Worm (Caenorhabditis elegans) whole organism, L4 larva: Measurements from ENCODE around the gene elt-1.
A peak's percentile ranks its signal among the peaks of the same experiment; 100 is the strongest.

ENCODE experiments used
- R02D3.7 ChIP-seq: fragments of 150-350 bp; sonication (generic microtip); optimal IDR thresholded peaks from 3 replicates; lab custom pipeline; 2014; ENCODE audit warnings: missing biosample characterization, missing genetic modification characterization
- T20F7.1 ChIP-seq: fragments of 200-800 bp; sonication (Bioruptor generic); optimal IDR thresholded peaks from 2 replicates; lab custom pipeline; 2018; ENCODE audit warnings: mild to moderate bottlenecking, missing genetic modification characterization, missing compliant biosample characterization
- ZK337.2 ChIP-seq: fragments of 200-800 bp; sonication (Bioruptor generic); IDR thresholded peaks from 2 replicates; pipeline ENCODE4 v1.3.6; 2022; ENCODE audit warnings: missing genetic modification reagents, missing genetic modification characterization, missing compliant biosample characterization
- ZK546.5 ChIP-seq, 2 experiments: sonication (generic microtip); optimal IDR thresholded peaks; 2 replicates each; lab custom pipeline; 2017; ENCODE audit warnings: missing biosample characterization in 2 of 2, missing genetic modification characterization in 2 of 2
- arid-1 ChIP-seq: fragments of 200-800 bp; sonication (Bioruptor generic); conservative IDR thresholded peaks from 2 replicates; pipeline ENCODE4 v1.3.6; 2022; ENCODE audit warnings: missing genetic modification reagents, missing genetic modification characterization, missing compliant biosample characterization
- ceh-28 ChIP-seq: fragments of 150-350 bp; optimal IDR thresholded peaks from 2 replicates; lab custom pipeline; 2014; ENCODE audit warnings: missing biosample characterization, missing genetic modification reagents, missing genetic modification characterization
- ceh-32 ChIP-seq: sonication (generic microtip); optimal IDR thresholded peaks from 2 replicates; lab custom pipeline; 2016; ENCODE audit warnings: mild to moderate bottlenecking, missing genetic modification characterization, missing compliant biosample characterization; ENCODE audit not compliant: poor library complexity
- ces-1 ChIP-seq: fragments of 150-350 bp; sonication (generic microtip); optimal IDR thresholded peaks from 4 replicates; lab custom pipeline; 2014; ENCODE audit warnings: missing biosample characterization, missing genetic modification reagents, missing genetic modification characterization
- cey-2 ChIP-seq: sonication (generic microtip); optimal IDR thresholded peaks from 3 replicates; lab custom pipeline; 2017; ENCODE audit warnings: missing genetic modification characterization, mild to moderate bottlenecking, missing compliant biosample characterization, antibody characterized with exemption, borderline replicate concordance; ENCODE audit not compliant: insufficient read depth
- daf-16 ChIP-seq, 3 experiments: sonication (generic microtip); optimal IDR thresholded peaks; 2 replicates each; lab custom pipeline; 2016 to 2017; ENCODE audit warnings: missing genetic modification characterization in 3 of 3, missing genetic modification reagents in 3 of 3, mild to moderate bottlenecking in 2 of 3, missing compliant biosample characterization in 2 of 3, missing biosample characterization in 1 of 3, moderate library complexity in 1 of 3
- dmd-8 ChIP-seq: fragments of 200-800 bp; sonication (Bioruptor generic); IDR thresholded peaks from 2 replicates; pipeline ENCODE4 v1.3.6; 2022; ENCODE audit warnings: missing genetic modification characterization, missing compliant biosample characterization
- dve-1 ChIP-seq: sonication (generic microtip); optimal IDR thresholded peaks from 2 replicates; lab custom pipeline; 2017; ENCODE audit warnings: antibody characterized with exemption, mild to moderate bottlenecking, missing genetic modification characterization, missing compliant biosample characterization; ENCODE audit not compliant: insufficient read depth
- egl-27 ChIP-seq: sonication (generic microtip); optimal IDR thresholded peaks from 3 replicates; lab custom pipeline; 2017; ENCODE audit warnings: missing biosample characterization, missing genetic modification reagents, missing genetic modification characterization
- fkh-10 ChIP-seq: fragments of 150-350 bp; optimal IDR thresholded peaks from 2 replicates; lab custom pipeline; 2014; ENCODE audit warnings: missing biosample characterization, missing genetic modification reagents, missing genetic modification characterization
- hlh-11 ChIP-seq: fragments of 200-800 bp; sonication (Bioruptor generic); optimal IDR thresholded peaks from 2 replicates; lab custom pipeline; 2018; ENCODE audit warnings: mild to moderate bottlenecking, missing genetic modification characterization, missing compliant biosample characterization
- hlh-30 ChIP-seq: sonication (generic microtip); optimal IDR thresholded peaks from 2 replicates; lab custom pipeline; 2017; ENCODE audit warnings: antibody characterized with exemption, mild to moderate bottlenecking, missing genetic modification characterization, missing compliant biosample characterization; ENCODE audit not compliant: insufficient read depth
- hmg-1.1 ChIP-seq: fragments of 200-800 bp; sonication (Bioruptor generic); IDR thresholded peaks from 2 replicates; pipeline ENCODE4 v1.3.6; 2022; ENCODE audit warnings: missing genetic modification reagents, missing genetic modification characterization, missing compliant biosample characterization
- lin-38 ChIP-seq: fragments of 200-800 bp; sonication (Bioruptor generic); IDR thresholded peaks from 2 replicates; pipeline ENCODE4 v1.3.6; 2022; ENCODE audit warnings: missing genetic modification reagents, missing genetic modification characterization, missing compliant biosample characterization
- lin-39 ChIP-seq: fragments of 150-350 bp; optimal IDR thresholded peaks from 2 replicates; lab custom pipeline; 2014; ENCODE audit warnings: missing biosample characterization, missing genetic modification reagents, missing genetic modification characterization
- lsy-2 ChIP-seq, 2 experiments: fragments of 150-350 bp in 1 of 2; sonication (generic microtip) in 1 of 2; optimal IDR thresholded peaks; 2 replicates each; lab custom pipeline; 2014 to 2017; ENCODE audit warnings: missing biosample characterization in 2 of 2, missing genetic modification characterization in 2 of 2
- madf-9 ChIP-seq: fragments of 200-800 bp; sonication (Bioruptor generic); conservative IDR thresholded peaks from 2 replicates; pipeline ENCODE4 v1.3.6; 2022; ENCODE audit warnings: missing genetic modification reagents, missing genetic modification characterization, missing compliant biosample characterization
- mdl-1 ChIP-seq, 2 experiments: fragments of 150-350 bp in 1 of 2; sonication (generic microtip) in 1 of 2; optimal IDR thresholded peaks; 2 replicates each; lab custom pipeline; 2014 to 2017; ENCODE audit warnings: missing biosample characterization in 2 of 2, missing genetic modification characterization in 2 of 2
- mep-1 ChIP-seq: fragments of 150-350 bp; sonication (generic microtip); optimal IDR thresholded peaks from 3 replicates; lab custom pipeline; 2014; ENCODE audit warnings: missing biosample characterization, missing genetic modification characterization
- mxl-2 ChIP-seq: fragments of 200-800 bp; sonication (Bioruptor generic); conservative IDR thresholded peaks from 2 replicates; pipeline ENCODE4 v1.3.6; 2022; ENCODE audit warnings: missing genetic modification reagents, missing genetic modification characterization, missing compliant biosample characterization
- mxl-3 ChIP-seq: fragments of 200-800 bp; sonication (Bioruptor generic); optimal IDR thresholded peaks from 2 replicates; lab custom pipeline; 2018; ENCODE audit warnings: mild to moderate bottlenecking, missing genetic modification characterization, missing compliant biosample characterization
- nhr-102 ChIP-seq: sonication (generic microtip); optimal IDR thresholded peaks from 2 replicates; lab custom pipeline; 2016; ENCODE audit warnings: mild to moderate bottlenecking, missing genetic modification characterization, moderate library complexity, missing compliant biosample characterization
- nhr-11 ChIP-seq: fragments of 150-350 bp; optimal IDR thresholded peaks from 2 replicates; lab custom pipeline; 2014; ENCODE audit warnings: missing biosample characterization, missing genetic modification characterization
- nhr-237 ChIP-seq: sonication (generic microtip); optimal IDR thresholded peaks from 2 replicates; lab custom pipeline; 2017; ENCODE audit warnings: missing biosample characterization, missing genetic modification characterization
- nhr-28 ChIP-seq: fragments of 150-350 bp; optimal IDR thresholded peaks from 2 replicates; lab custom pipeline; 2014; ENCODE audit warnings: missing biosample characterization, missing genetic modification characterization
- nhr-41 ChIP-seq: fragments of 200-800 bp; sonication (Bioruptor generic); IDR thresholded peaks from 2 replicates; pipeline ENCODE4 v1.3.6; 2022; ENCODE audit warnings: missing genetic modification reagents, missing genetic modification characterization, missing compliant biosample characterization
- nhr-42 ChIP-seq: fragments of 200-800 bp; sonication (Bioruptor generic); IDR thresholded peaks from 2 replicates; pipeline ENCODE4 v1.3.6; 2022; ENCODE audit warnings: missing genetic modification characterization, missing compliant biosample characterization
- nhr-77 ChIP-seq: fragments of 150-350 bp; optimal IDR thresholded peaks from 2 replicates; lab custom pipeline; 2014; ENCODE audit warnings: missing biosample characterization, missing genetic modification characterization
- pha-4 ChIP-seq, 2 experiments: fragments of 150-350 bp in 1 of 2; fragments of 200-800 bp in 1 of 2; sonication (Bioruptor generic) in 1 of 2; IDR thresholded peaks in 1 of 2; optimal IDR thresholded peaks in 1 of 2; 2 replicates each; pipeline versions ENCODE4 v1.3.6 to Lab custom; 2014 to 2022; ENCODE audit warnings: missing genetic modification characterization in 2 of 2, missing genetic modification reagents in 2 of 2, missing biosample characterization in 1 of 2, missing compliant biosample characterization in 1 of 2
- pqm-1 ChIP-seq: sonication (generic microtip); optimal IDR thresholded peaks from 2 replicates; lab custom pipeline; 2017; ENCODE audit warnings: missing biosample characterization, missing genetic modification characterization
- rbr-2 ChIP-seq: sonication (generic microtip); optimal IDR thresholded peaks from 2 replicates; lab custom pipeline; 2016; ENCODE audit warnings: missing genotype, missing genetic modification characterization, missing compliant biosample characterization
- snpc-4 ChIP-seq: fragments of 150-350 bp; optimal IDR thresholded peaks from 2 replicates; lab custom pipeline; 2014; ENCODE audit warnings: missing biosample characterization, missing genetic modification characterization
- spr-1 ChIP-seq: sonication (generic microtip); optimal IDR thresholded peaks from 2 replicates; lab custom pipeline; 2016; ENCODE audit warnings: mild to moderate bottlenecking, missing genetic modification characterization, missing compliant biosample characterization
- unc-39 ChIP-seq: sonication (generic microtip); optimal IDR thresholded peaks from 2 replicates; lab custom pipeline; 2017; ENCODE audit warnings: missing biosample characterization, missing genetic modification characterization
- unc-62 ChIP-seq, 3 experiments: fragments of 150-350 bp in 1 of 3; sonication (generic microtip); optimal IDR thresholded peaks in 2 of 3; peaks in 1 of 3; 1 replicate in 1 of 3; 2 replicates in 2 of 3; lab custom pipeline; 2014 to 2017; ENCODE audit warnings: missing biosample characterization in 3 of 3, missing genetic modification characterization in 3 of 3, missing genetic modification reagents in 3 of 3, missing genotype in 1 of 3
- zip-11 ChIP-seq: fragments of 200-800 bp; sonication (Bioruptor generic); IDR thresholded peaks from 2 replicates; pipeline ENCODE4 v1.3.6; 2022; ENCODE audit warnings: missing genetic modification characterization, missing compliant biosample characterization

elt-1 gene

DNA sequence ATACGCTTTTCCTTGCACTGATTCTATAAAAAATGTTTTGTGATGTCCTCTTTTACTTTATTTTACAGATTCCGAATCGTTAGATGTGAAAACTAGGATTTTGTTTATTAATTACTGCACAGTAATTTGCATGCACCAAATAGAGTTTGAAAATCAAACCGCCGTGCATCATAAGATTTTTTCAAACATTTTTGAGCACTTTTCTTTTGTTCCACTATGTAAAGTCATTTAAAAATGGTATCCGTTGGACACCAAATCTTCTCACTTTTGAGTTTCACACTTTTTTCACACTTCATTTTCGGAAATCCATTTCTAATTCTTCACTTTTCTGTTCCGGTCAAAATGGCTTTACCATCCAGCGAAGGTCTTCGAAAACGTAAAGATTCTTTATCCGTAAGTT lies 28.4 kb downstream of the elt-1 start, which contains the start of gene degl-2:
degl-2 (plus strand) TSS at position 301 of the 400 bp plus-strand sequence.
- TF ChIP-seq R02D3.7 (tag; lab: Kevin White, UChicago) (no peak), lin-39 (tag; lab: Kevin White, UChicago) (no peak), nhr-237 (tag; lab: Kevin White, UChicago) (no peak), egl-27 (tag; lab: Kevin White, UChicago) (no peak), T20F7.1 (no peak), unc-39 (tag; lab: Kevin White, UChicago) (no peak), fkh-10 (no peak)

ce11 chrIV:9647789-9648361 lies 33.1 kb downstream of the elt-1 start, which contains the start of gene amph-1:
Gene amph-1, minus strand, starts transcription at chrIV:9647873.
- no peak for TF ChIP-seq ZK337.2
- peak; percentile 28 for TF ChIP-seq hlh-30
- no peak for TF ChIP-seq nhr-77
- TF ChIP-seq hmg-1.1: peak; percentile 44; the same call in 1 of the 2 replicates
- no peak for TF ChIP-seq daf-16 (GFP tag; optimal IDR thresholded peaks at IDR 0.05; lab: Kevin White, UChicago)
- peak; percentile 19 for TF ChIP-seq daf-16 (tag; optimal IDR thresholded peaks at IDR 0.05; lab: Kevin White, UChicago)
- no peak for TF ChIP-seq ceh-28 (tag; lab: Kevin White, UChicago)
- no peak for TF ChIP-seq ceh-32 (tag; lab: Kevin White, UChicago)
- TF ChIP-seq zip-11 (GFP tag; lab: Robert Waterston, UW): no peak
- TF ChIP-seq nhr-41 (GFP tag; lab: Robert Waterston, UW): no peak
- TF ChIP-seq lsy-2 (tag; optimal IDR thresholded peaks at IDR 0.05; lab: Kevin White, UChicago): peak in 1 of 2 experiments; percentile 27
- peak in 1 of 2 experiments; percentile 76 for TF ChIP-seq unc-62 (GFP tag; optimal IDR thresholded peaks at IDR 0.05 in 1 of 2; lab: Kevin White, UChicago)
- TF ChIP-seq unc-62 (tag; optimal IDR thresholded peaks at IDR 0.05; lab: Kevin White, UChicago): no peak
- peak; percentile 56 for TF ChIP-seq nhr-28
- no peak for TF ChIP-seq mdl-1 (tag; optimal IDR thresholded peaks at IDR 0.05; lab: Kevin White, UChicago)
- no peak for TF ChIP-seq ZK546.5 (tag; optimal IDR thresholded peaks at IDR 0.05; lab: Kevin White, UChicago)
- TF ChIP-seq spr-1 (tag; lab: Kevin White, UChicago): no peak
- no peak for TF ChIP-seq pha-4 (GFP tag; IDR thresholded peaks at IDR 0.05; lab: Robert Waterston, UW)
- TF ChIP-seq pha-4 (tag; optimal IDR thresholded peaks at IDR 0.05; lab: Kevin White, UChicago): no peak
- TF ChIP-seq hlh-11 (tag; lab: Kevin White, UChicago): peak; percentile 73
- peak; percentile 35 for TF ChIP-seq mep-1 (tag; lab: Kevin White, UChicago)
- no peak for TF ChIP-seq mxl-2 (GFP tag; lab: Robert Waterston, UW)
- no peak for TF ChIP-seq nhr-42
- TF ChIP-seq cey-2 (tag; lab: Kevin White, UChicago): peak; percentile 41
- no peak for TF ChIP-seq dmd-8 (GFP tag; lab: Robert Waterston, UW)
- TF ChIP-seq ces-1 (GFP tag; lab: Kevin White, UChicago): no peak
- no peak for TF ChIP-seq lin-39 (tag; lab: Kevin White, UChicago)
- TF ChIP-seq nhr-102: no peak
- TF ChIP-seq rbr-2 (tag; lab: Kevin White, UChicago): no peak
- TF ChIP-seq arid-1 (GFP tag; lab: Robert Waterston, UW): no peak
- 0 out of 2 replicates have a peak, but pooled peaks have one; percentile 6 for TF ChIP-seq madf-9 (GFP tag; lab: Robert Waterston, UW)
- TF ChIP-seq snpc-4 (tag; lab: Kevin White, UChicago): no peak
- peak; percentile 11 for TF ChIP-seq nhr-11 (tag; lab: Kevin White, UChicago)
- TF ChIP-seq nhr-237 (tag; lab: Kevin White, UChicago): no peak
- TF ChIP-seq mxl-3 (GFP tag; lab: Kevin White, UChicago): peak; percentile 12
- TF ChIP-seq pqm-1 (tag; lab: Kevin White, UChicago): no peak
- no peak for TF ChIP-seq lin-38 (GFP tag; lab: Robert Waterston, UW)
- peak; percentile 66 for TF ChIP-seq dve-1
